Worm (Caenorhabditis elegans) whole organism, midembryonic: ENCODE data around the gene ascc-1.

Experiments used
- cog-1 ChIP-seq: sonication (generic microtip); optimal IDR thresholded peaks from 2 replicates; lab custom pipeline; 2016; ENCODE audit warnings: missing genetic modification characterization, missing compliant biosample characterization
- flt-1 ChIP-seq: fragments of 200-800 bp; sonication (Bioruptor generic); IDR thresholded peaks from 2 replicates; pipeline ENCODE4 v1.3.6; 2022; ENCODE audit warnings: missing genetic modification characterization, missing compliant biosample characterization
- med-1 ChIP-seq: sonication (generic microtip); optimal IDR thresholded peaks from 2 replicates; lab custom pipeline; 2017; ENCODE audit warnings: missing genetic modification characterization, mild to moderate bottlenecking, missing compliant biosample characterization, antibody characterized with exemption, missing genetic modification reagents; ENCODE audit not compliant: insufficient read depth
- tab-1 ChIP-seq: fragments of 200-800 bp; sonication (Bioruptor generic); IDR thresholded peaks from 2 replicates; pipeline ENCODE4 v1.3.6; 2022; ENCODE audit warnings: missing genetic modification characterization, missing compliant biosample characterization
- ztf-23 ChIP-seq: fragments of 200-800 bp; sonication (Bioruptor generic); IDR thresholded peaks from 2 replicates; pipeline ENCODE4 v1.3.6; 2022; ENCODE audit warnings: missing genetic modification reagents, missing genetic modification characterization, missing compliant biosample characterization
- ztf-29 ChIP-seq: fragments of 200-800 bp; sonication (Bioruptor generic); IDR thresholded peaks from 2 replicates; pipeline ENCODE4 v1.3.6; 2022; ENCODE audit warnings: missing genetic modification reagents, missing genetic modification characterization, missing compliant biosample characterization

DNA sequence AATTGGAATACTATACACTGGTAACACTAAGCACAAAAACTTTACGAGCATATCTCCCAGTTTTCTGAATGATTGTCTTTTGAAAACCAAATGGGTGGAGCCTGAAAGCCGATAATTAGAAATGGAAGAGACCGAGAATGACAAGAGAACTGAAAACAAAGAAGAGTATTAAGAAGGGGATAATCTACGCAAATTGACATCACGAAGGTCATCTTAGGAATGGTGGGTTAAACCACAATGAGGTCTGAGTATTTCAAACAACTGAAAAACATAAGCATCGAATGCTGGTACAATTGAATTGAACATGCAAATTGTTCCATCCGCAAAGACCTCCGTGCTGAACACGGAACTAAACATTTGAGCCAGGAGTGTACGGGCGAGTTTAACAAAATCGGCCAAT, 18.0 kb upstream of the ascc-1 start, which contains the start of gene spp-24:
- no peak for TF ChIP-seq flt-1 (GFP tag; lab: Robert Waterston, UW)
- TF ChIP-seq cog-1 (tag; lab: Kevin White, UChicago): no peak
- TF ChIP-seq ztf-23 (GFP tag; lab: Robert Waterston, UW): no peak
- TF ChIP-seq tab-1 (GFP tag; lab: Robert Waterston, UW): no peak
- no peak for TF ChIP-seq ztf-29 (GFP tag; lab: Robert Waterston, UW)
- TF ChIP-seq med-1 (GFP tag; lab: Kevin White, UChicago): no peak
